Fruit fly (Drosophila melanogaster) whole organism, prepupa: ENCODE results near the gene CG9806.
A peak's percentile ranks its signal among the peaks of the same experiment; 100 is the strongest.

Experiments
- CG10631 ChIP-seq: fragments of 200-800 bp; sonication (Bioruptor generic); optimal IDR thresholded peaks from 2 replicates; lab custom pipeline; 2016; ENCODE audit warnings: missing biosample characterization, missing genetic modification characterization
- CG10669 ChIP-seq: fragments of 200-800 bp; sonication (Bioruptor generic); optimal IDR thresholded peaks from 3 replicates; lab custom pipeline; 2018; ENCODE audit warnings: missing biosample characterization, mild to moderate bottlenecking, missing genetic modification characterization, moderate library complexity
- CG11902 ChIP-seq: fragments of 200-800 bp; sonication (Bioruptor generic); optimal IDR thresholded peaks from 3 replicates; lab custom pipeline; 2016; ENCODE audit warnings: missing biosample characterization, missing genetic modification characterization
- CG1621 ChIP-seq: fragments of 200-800 bp; sonication (Bioruptor generic); optimal IDR thresholded peaks from 3 replicates; lab custom pipeline; 2018; ENCODE audit warnings: missing biosample characterization, mild to moderate bottlenecking, missing genetic modification characterization
- CG3032 ChIP-seq: fragments of 200-800 bp; optimal IDR thresholded peaks from 2 replicates; lab custom pipeline; 2019; ENCODE audit warnings: missing biosample characterization, mild to moderate bottlenecking, missing genetic modification characterization, moderate library complexity
- CG31627 ChIP-seq: fragments of 200-800 bp; sonication (Bioruptor generic); optimal IDR thresholded peaks from 3 replicates; lab custom pipeline; 2016; ENCODE audit warnings: missing biosample characterization, missing genetic modification characterization
- CG32006 ChIP-seq: fragments of 200-800 bp; sonication (Bioruptor generic); optimal IDR thresholded peaks from 3 replicates; lab custom pipeline; 2017; ENCODE audit warnings: missing biosample characterization, mild to moderate bottlenecking, missing genetic modification characterization
- CG3919 ChIP-seq: fragments of 200-800 bp; sonication (Bioruptor generic); optimal IDR thresholded peaks from 3 replicates; lab custom pipeline; 2016; ENCODE audit warnings: missing biosample characterization, missing genetic modification characterization
- CG4318 ChIP-seq: fragments of 200-800 bp; sonication (Bioruptor generic); optimal IDR thresholded peaks from 3 replicates; lab custom pipeline; 2017; ENCODE audit warnings: missing biosample characterization, mild to moderate bottlenecking, missing genetic modification characterization
- CG6163 ChIP-seq: fragments of 200-800 bp; sonication (Bioruptor generic); IDR thresholded peaks from 3 replicates; pipeline ENCODE4 v1.3.6; 2022; ENCODE audit warnings: missing biosample characterization, missing genetic modification characterization
- CG6276 ChIP-seq: fragments of 200-800 bp; sonication (Bioruptor generic); optimal IDR thresholded peaks from 2 replicates; lab custom pipeline; 2017; ENCODE audit warnings: missing biosample characterization, mild to moderate bottlenecking, missing genetic modification characterization
- CG6854 ChIP-seq: fragments of 200-800 bp; sonication (Bioruptor generic); optimal IDR thresholded peaks from 2 replicates; lab custom pipeline; 2017; ENCODE audit warnings: missing biosample characterization, mild to moderate bottlenecking, missing genetic modification characterization
- CG7368 ChIP-seq: fragments of 200-800 bp; sonication (Bioruptor generic); optimal IDR thresholded peaks from 3 replicates; lab custom pipeline; 2016; ENCODE audit warnings: missing biosample characterization, missing genetic modification characterization
- CG8632 ChIP-seq: fragments of 200-800 bp; sonication (Bioruptor generic); optimal IDR thresholded peaks from 3 replicates; lab custom pipeline; 2016; ENCODE audit warnings: missing biosample characterization, missing genetic modification characterization
- CG9139 ChIP-seq: fragments of 200-800 bp; sonication (Bioruptor generic); optimal IDR thresholded peaks from 3 replicates; lab custom pipeline; 2017; ENCODE audit warnings: missing biosample characterization, mild to moderate bottlenecking, missing genetic modification characterization
- Eip75B ChIP-seq: fragments of 200-800 bp; sonication (Bioruptor generic); optimal IDR thresholded peaks from 3 replicates; lab custom pipeline; 2016; ENCODE audit warnings: missing biosample characterization, missing genetic modification characterization
- Eip78C ChIP-seq: fragments of 200-800 bp; sonication (Bioruptor generic); peaks from one replicate; lab custom pipeline; 2016; ENCODE audit warnings: missing biosample characterization, missing genetic modification characterization
- Ets21C ChIP-seq: fragments of 200-800 bp; sonication (Bioruptor generic); optimal IDR thresholded peaks from 3 replicates; lab custom pipeline; 2016; ENCODE audit warnings: missing biosample characterization, missing genetic modification characterization
- Ets96B ChIP-seq: fragments of 200-800 bp; optimal IDR thresholded peaks from 2 replicates; lab custom pipeline; 2019; ENCODE audit warnings: missing biosample characterization, mild to moderate bottlenecking, missing genetic modification characterization, moderate library complexity
- Hr38 ChIP-seq: sonication (Bioruptor generic); optimal IDR thresholded peaks from 2 replicates; lab custom pipeline; 2016; ENCODE audit warnings: missing biosample characterization, missing genetic modification characterization
- Hr39 ChIP-seq: fragments of 200-800 bp; sonication (Bioruptor generic); optimal IDR thresholded peaks from 2 replicates; lab custom pipeline; 2016; ENCODE audit warnings: missing biosample characterization, missing genetic modification characterization
- Lpt ChIP-seq: fragments of 200-800 bp; sonication (Bioruptor generic); optimal IDR thresholded peaks from 3 replicates; lab custom pipeline; 2016; ENCODE audit warnings: missing biosample characterization, missing genetic modification characterization
- OdsH ChIP-seq: fragments of 200-800 bp; sonication (Bioruptor generic); optimal IDR thresholded peaks from 3 replicates; lab custom pipeline; 2016; ENCODE audit warnings: missing biosample characterization, missing genetic modification characterization
- Smox ChIP-seq: fragments of 200-800 bp; sonication (Bioruptor generic); optimal IDR thresholded peaks from 3 replicates; lab custom pipeline; 2016; ENCODE audit warnings: missing biosample characterization, missing genetic modification characterization
- Sox15 ChIP-seq: fragments of 200-800 bp; sonication (Bioruptor generic); optimal IDR thresholded peaks from 3 replicates; lab custom pipeline; 2016; ENCODE audit warnings: missing biosample characterization, missing genetic modification characterization
- achi ChIP-seq: fragments of 200-800 bp; sonication (Bioruptor generic); optimal IDR thresholded peaks from 3 replicates; lab custom pipeline; 2016; ENCODE audit warnings: missing biosample characterization, missing genetic modification characterization
- acj6 ChIP-seq: fragments of 200-800 bp; sonication (Bioruptor generic); optimal IDR thresholded peaks from 3 replicates; lab custom pipeline; 2016; ENCODE audit warnings: missing biosample characterization, missing genetic modification characterization
- cyc ChIP-seq: fragments of 200-800 bp; sonication (Bioruptor generic); optimal IDR thresholded peaks from 3 replicates; lab custom pipeline; 2016; ENCODE audit warnings: missing biosample characterization, missing genetic modification characterization
- eg ChIP-seq: fragments of 200-800 bp; sonication (Bioruptor generic); IDR thresholded peaks from 3 replicates; pipeline ENCODE4 v1.3.6; 2022; ENCODE audit warnings: missing biosample characterization, missing genetic modification characterization
- esn ChIP-seq: fragments of 200-800 bp; sonication (Bioruptor generic); optimal IDR thresholded peaks from 2 replicates; lab custom pipeline; 2016; ENCODE audit warnings: missing biosample characterization, mild to moderate bottlenecking, missing genetic modification characterization, moderate library complexity
- fd59A ChIP-seq: fragments of 200-800 bp; sonication (Bioruptor generic); optimal IDR thresholded peaks from 2 replicates; lab custom pipeline; 2017; ENCODE audit warnings: missing biosample characterization, mild to moderate bottlenecking, missing genetic modification characterization, missing genetic modification reagents
- fkh ChIP-seq: fragments of 200-800 bp; sonication (Bioruptor generic); optimal IDR thresholded peaks from 3 replicates; lab custom pipeline; 2017; ENCODE audit warnings: missing biosample characterization, mild to moderate bottlenecking, missing genetic modification characterization, moderate library complexity
- lz ChIP-seq: fragments of 200-800 bp; sonication (Bioruptor generic); optimal IDR thresholded peaks from 3 replicates; lab custom pipeline; 2016; ENCODE audit warnings: missing biosample characterization, missing genetic modification characterization
- pdm3 ChIP-seq: fragments of 200-800 bp; sonication (Bioruptor generic); optimal IDR thresholded peaks from 3 replicates; lab custom pipeline; 2016; ENCODE audit warnings: missing biosample characterization, missing genetic modification characterization
- salr ChIP-seq, 2 experiments: fragments of 200-800 bp; sonication (Bioruptor generic); optimal IDR thresholded peaks; 3 replicates each; lab custom pipeline; 2016 to 2018; ENCODE audit warnings: missing biosample characterization in 2 of 2, missing genetic modification characterization in 2 of 2, mild to moderate bottlenecking in 1 of 2
- ss ChIP-seq, 2 experiments: fragments of 200-800 bp; sonication (Bioruptor generic); optimal IDR thresholded peaks; 2 replicates in 1 of 2; 3 replicates in 1 of 2; lab custom pipeline; 2017 to 2018; ENCODE audit warnings: mild to moderate bottlenecking in 2 of 2, missing biosample characterization in 2 of 2, missing genetic modification characterization in 2 of 2, moderate library complexity in 1 of 2
- svp ChIP-seq: fragments of 200-800 bp; sonication (Bioruptor generic); peaks from one replicate; lab custom pipeline; 2016; ENCODE audit warnings: missing biosample characterization, missing genetic modification characterization
- topi ChIP-seq: fragments of 200-800 bp; sonication (Bioruptor generic); optimal IDR thresholded peaks from 3 replicates; lab custom pipeline; 2016; ENCODE audit warnings: missing biosample characterization, missing genetic modification characterization
- vri ChIP-seq: fragments of 200-800 bp; sonication (Bioruptor generic); optimal IDR thresholded peaks from 3 replicates; lab custom pipeline; 2016; ENCODE audit warnings: missing biosample characterization, mild to moderate bottlenecking, missing genetic modification characterization

CG9806 gene

dm6 chrX:10602057-10602764 is 24.7 kb downstream of the CG9806 start, which contains the start of gene CG1628 (continued):
- TF ChIP-seq CG8632 (no peak), OdsH (GFP tag; lab: Kevin White, UChicago) (no peak), cyc (GFP tag; lab: Kevin White, UChicago) (peak; percentile 13), pdm3 (GFP tag; lab: Kevin White, UChicago) (no peak)

dm6 chrX:10601479-10601921 is 25.4 kb downstream of the CG9806 start:
- no peak for TF ChIP-seq acj6 (GFP tag; lab: Kevin White, UChicago)
- TF ChIP-seq CG11902 (GFP tag; lab: Kevin White, UChicago): peak; percentile 60
- TF ChIP-seq Ets96B: no peak
- TF ChIP-seq lz (GFP tag; lab: Kevin White, UChicago): no peak
- no peak for TF ChIP-seq Hr38 (GFP tag; lab: Kevin White, UChicago)
- TF ChIP-seq cyc (GFP tag; lab: Kevin White, UChicago): peak; percentile 56
- peak; percentile 87 for TF ChIP-seq CG10669 (GFP tag; lab: Kevin White, UChicago)
- peak; percentile 8 for TF ChIP-seq CG3919 (GFP tag; lab: Kevin White, UChicago)
- peak; percentile 40 for TF ChIP-seq CG32006 (GFP tag; lab: Kevin White, UChicago)
- no peak for TF ChIP-seq fd59A (GFP tag; lab: Kevin White, UChicago)
- peak; percentile 40 for TF ChIP-seq Hr39 (GFP tag; lab: Kevin White, UChicago)
- peak; percentile 29 for TF ChIP-seq pdm3 (GFP tag; lab: Kevin White, UChicago)
- peak; percentile 56 for TF ChIP-seq svp (GFP tag; lab: Kevin White, UChicago)
- TF ChIP-seq CG31627 (GFP tag; lab: Kevin White, UChicago): peak; percentile 35
- 0 out of 3 replicates have a peak, but pooled peaks have one; percentile 18 for TF ChIP-seq eg (GFP tag; lab: Robert Waterston, UW)
- TF ChIP-seq Ets21C: peak; percentile 27
- TF ChIP-seq Eip78C (GFP tag; lab: Kevin White, UChicago): peak; percentile 43
- no peak for TF ChIP-seq CG6276
- no peak for TF ChIP-seq ss (GFP tag; optimal IDR thresholded peaks at IDR 0.05; lab: Kevin White, UChicago)
- 0 out of 3 replicates have a peak, but pooled peaks have one; percentile 20 for TF ChIP-seq CG6163 (GFP tag; lab: Robert Waterston, UW)
- peak; percentile 19 for TF ChIP-seq achi
- TF ChIP-seq OdsH (GFP tag; lab: Kevin White, UChicago): peak; percentile 47
- peak; percentile 51 for TF ChIP-seq CG10631
- TF ChIP-seq Sox15 (GFP tag; lab: Kevin White, UChicago): peak; percentile 1
- TF ChIP-seq salr (GFP tag; optimal IDR thresholded peaks at IDR 0.05; lab: Kevin White, UChicago): peak in 1 of 2 experiments; percentile 26
- TF ChIP-seq CG1621 (tag; lab: Kevin White, UChicago): no peak
- TF ChIP-seq CG6854 (GFP tag; lab: Kevin White, UChicago): no peak
- TF ChIP-seq topi: peak; percentile 1
- TF ChIP-seq CG3032: peak; percentile 30
- no peak for TF ChIP-seq Smox

dm6 chrX:10600254-10600916 is 26.5 kb downstream of the CG9806 start:
- TF ChIP-seq Ets21C (peak; percentile 0), CG6163 (GFP tag; lab: Robert Waterston, UW) (peak; percentile 46; the same call in 1 of the 3 replicates), Eip78C (GFP tag; lab: Kevin White, UChicago) (peak; percentile 61), eg (GFP tag; lab: Robert Waterston, UW) (peak; percentile 48; the same call in 1 of the 3 replicates), Hr39 (GFP tag; lab: Kevin White, UChicago) (peak; percentile 54), Lpt (GFP tag; lab: Kevin White, UChicago) (no peak), fkh (GFP tag; lab: Kevin White, UChicago) (no peak), esn (GFP tag; lab: Kevin White, UChicago) (peak; percentile 32), svp (GFP tag; lab: Kevin White, UChicago) (peak; percentile 19), CG4318 (no peak), achi (no peak), CG31627 (GFP tag; lab: Kevin White, UChicago) (peak; percentile 36), vri (GFP tag; lab: Kevin White, UChicago) (no peak), CG10669 (GFP tag; lab: Kevin White, UChicago) (no peak), CG9139 (GFP tag; lab: Kevin White, UChicago) (no peak), Eip75B (GFP tag; lab: Kevin White, UChicago) (no peak), CG7368 (GFP tag; lab: Kevin White, UChicago) (no peak)
